Worm (Caenorhabditis elegans): ENCODE results near the gene neg-1.

neg-1 gene

ce11 chrV:4410643-4411042 lies 36.0 kb upstream of the neg-1 start, which contains the start of gene Y47D7A.3:
Y47D7A.3 (plus strand) TSS chrV:4410943.
- TF ChIP-seq unc-62 (GFP tag; optimal IDR thresholded peaks at IDR 0.05) (no peak), lsy-12 (tag; optimal IDR thresholded peaks at IDR 0.05) (no peak), jun-1 (tag; optimal IDR thresholded peaks at IDR 0.05) (no peak), pqm-1 (tag; optimal IDR thresholded peaks at IDR 0.05) (no peak), mml-1 (tag; optimal IDR thresholded peaks at IDR 0.05) (no peak), pha-4 (tag; optimal IDR thresholded peaks at IDR 0.05) (no peak), tbx-2 (tag; optimal IDR thresholded peaks at IDR 0.05) (no peak), zag-1 (tag; optimal IDR thresholded peaks at IDR 0.05) (no peak), daf-12 (tag; optimal IDR thresholded peaks at IDR 0.05) (no peak), nhr-12 (tag; optimal IDR thresholded peaks at IDR 0.05) (no peak), nhr-25 (tag; optimal IDR thresholded peaks at IDR 0.05) (no peak), nhr-28 (tag; optimal IDR thresholded peaks at IDR 0.05) (no peak), unc-39 (tag; optimal IDR thresholded peaks at IDR 0.05) (no peak), ztf-4 (tag; optimal IDR thresholded peaks at IDR 0.05) (no peak)

- TF ChIP-seq fos-1 (tag; optimal IDR thresholded peaks at IDR 0.05) (no peak), skn-1 (tag; optimal IDR thresholded peaks at IDR 0.05) (no peak), nhr-25 (tag; optimal IDR thresholded peaks at IDR 0.05) (no peak), nhr-28 (tag; optimal IDR thresholded peaks at IDR 0.05) (no peak), mml-1 (tag; optimal IDR thresholded peaks at IDR 0.05) (no peak), ceh-9 (tag; optimal IDR thresholded peaks at IDR 0.05) (no peak), ceh-28 (tag; optimal IDR thresholded peaks at IDR 0.05) (no peak), daf-12 (tag; optimal IDR thresholded peaks at IDR 0.05) (no peak), unc-62 (GFP tag; optimal IDR thresholded peaks at IDR 0.05) (no peak), lin-39 (tag; optimal IDR thresholded peaks at IDR 0.05) (no peak), R02D3.7 (tag; optimal IDR thresholded peaks at IDR 0.05) (no peak), ceh-16 (tag; optimal IDR thresholded peaks at IDR 0.05) (no peak), hmg-11 (tag; optimal IDR thresholded peaks at IDR 0.05) (no peak), ztf-4 (tag; optimal IDR thresholded peaks at IDR 0.05) (no peak), egl-5 (tag; optimal IDR thresholded peaks at IDR 0.05) (no peak), egl-27 (tag; optimal IDR thresholded peaks at IDR 0.05) (no peak), nhr-43 (tag; optimal IDR thresholded peaks at IDR 0.05; ENCODE audit: poor library complexity, severe bottlenecking) (no peak), ceh-82 (tag; optimal IDR thresholded peaks at IDR 0.05) (no peak)
Measured at ce11 chrV:4407519-4407918, 32.8 kb upstream of the neg-1 start, which contains the start of gene nhr-118. nhr-118 (plus strand) TSS chrV:4407819.

ce11 chrV:4401865-4402264 lies 27.2 kb upstream of the neg-1 start, which contains the start of gene F13A2.5:
F13A2.5 (minus strand) TSS chrV:4401965.
- TF ChIP-seq mdl-1 (tag; optimal IDR thresholded peaks at IDR 0.05) (no peak), ceh-28 (tag; optimal IDR thresholded peaks at IDR 0.05) (no peak), nfya-1 (tag; optimal IDR thresholded peaks at IDR 0.05; ENCODE audit: insufficient read depth) (no peak), jun-1 (tag; optimal IDR thresholded peaks at IDR 0.05) (no peak), elt-1 (tag; optimal IDR thresholded peaks at IDR 0.05) (no peak), lin-15B (tag; optimal IDR thresholded peaks at IDR 0.05) (no peak), pha-4 (tag; optimal IDR thresholded peaks at IDR 0.05) (no peak)

- no peak for TF ChIP-seq lsy-12 (tag; optimal IDR thresholded peaks at IDR 0.05)
- no peak for TF ChIP-seq ztf-11 (tag; optimal IDR thresholded peaks at IDR 0.05)
- TF ChIP-seq skn-1 (tag; optimal IDR thresholded peaks at IDR 0.05), result no peak
- TF ChIP-seq elt-1 (tag; optimal IDR thresholded peaks at IDR 0.05), result no peak
- no peak for TF ChIP-seq unc-39 (tag; optimal IDR thresholded peaks at IDR 0.05)
- TF ChIP-seq hmg-11 (tag; optimal IDR thresholded peaks at IDR 0.05), result no peak
- no peak for TF ChIP-seq sea-2 (GFP tag; optimal IDR thresholded peaks at IDR 0.05)
- TF ChIP-seq pqm-1 (tag; optimal IDR thresholded peaks at IDR 0.05), result no peak
- no peak for TF ChIP-seq ceh-9 (tag; optimal IDR thresholded peaks at IDR 0.05)
- TF ChIP-seq nhr-23 (tag; optimal IDR thresholded peaks at IDR 0.05), result no peak
- TF ChIP-seq egl-27 (tag; optimal IDR thresholded peaks at IDR 0.05), result no peak
- TF ChIP-seq lin-39 (tag; optimal IDR thresholded peaks at IDR 0.05), result no peak
- no peak for TF ChIP-seq zag-1 (tag; optimal IDR thresholded peaks at IDR 0.05)
- TF ChIP-seq nhr-43 (tag; optimal IDR thresholded peaks at IDR 0.05; ENCODE audit: poor library complexity, severe bottlenecking), result no peak
- no peak for TF ChIP-seq lin-15B (tag; optimal IDR thresholded peaks at IDR 0.05)
- TF ChIP-seq ama-1 (optimal IDR thresholded peaks at IDR 0.05), result no peak
- TF ChIP-seq nhr-77 (tag; optimal IDR thresholded peaks at IDR 0.05), result no peak
- no peak for TF ChIP-seq elt-3 (tag; optimal IDR thresholded peaks at IDR 0.05)
Measured at ce11 chrV:4400118-4400517, 25.4 kb upstream of the neg-1 start, which contains the start of gene F13A2.4. F13A2.4 (minus strand) TSS chrV:4400218.
